Worm (Caenorhabditis elegans): Measurements from ENCODE around the gene R13D11.1.

ce11 chrV:801555-802060, 15.7 kb upstream of the R13D11.1 start:
- no peak for TF ChIP-seq daf-8 (GFP tag; IDR thresholded peaks at IDR 0.05)
- TF ChIP-seq ZK546.5 (tag; optimal IDR thresholded peaks at IDR 0.05): no peak
- no peak for TF ChIP-seq nhr-76 (tag; optimal IDR thresholded peaks at IDR 0.05)
- no peak for TF ChIP-seq lsy-2 (tag; optimal IDR thresholded peaks at IDR 0.05)
- TF ChIP-seq nhr-77 (tag; optimal IDR thresholded peaks at IDR 0.05): no peak
- peak; percentile 94 for TF ChIP-seq aha-1 (tag)
- TF ChIP-seq fkh-10 (GFP tag; optimal IDR thresholded peaks at IDR 0.05): no peak

Measured in whole organism, L4 larva.